Worm (Caenorhabditis elegans) whole organism, early embryonic: Measurements from ENCODE around the gene tos-1.

Source experiments
- B0310.2 ChIP-seq: sonication (generic microtip); optimal IDR thresholded peaks from 2 replicates; lab custom pipeline; 2016; ENCODE audit warnings: mild to moderate bottlenecking, missing genetic modification characterization, missing compliant biosample characterization
- F13C5.2 ChIP-seq: sonication (generic microtip); optimal IDR thresholded peaks from 2 replicates; lab custom pipeline; 2017; ENCODE audit warnings: mild to moderate bottlenecking, missing genetic modification characterization, inconsistent platforms, missing compliant biosample characterization
- aly-1 ChIP-seq: sonication (generic microtip); optimal IDR thresholded peaks from 2 replicates; lab custom pipeline; 2016; ENCODE audit warnings: missing genetic modification characterization, missing compliant biosample characterization
- ama-1 ChIP-seq: fragments of 150-350 bp; optimal IDR thresholded peaks from 2 replicates; lab custom pipeline; 2014
- ceh-13 ChIP-seq: fragments of 200-800 bp; sonication (Bioruptor generic); optimal IDR thresholded peaks from 2 replicates; lab custom pipeline; 2018; ENCODE audit warnings: mild to moderate bottlenecking, missing genetic modification characterization, missing compliant biosample characterization
- ceh-36 ChIP-seq: sonication (generic microtip); optimal IDR thresholded peaks from 2 replicates; lab custom pipeline; 2016; ENCODE audit warnings: missing genetic modification characterization, inconsistent platforms, missing compliant biosample characterization
- ets-7 ChIP-seq: sonication (generic microtip); optimal IDR thresholded peaks from 2 replicates; lab custom pipeline; 2016; ENCODE audit warnings: missing genotype, missing genetic modification characterization, missing compliant biosample characterization
- flt-1 ChIP-seq: fragments of 200-800 bp; sonication (Bioruptor generic); IDR thresholded peaks from 2 replicates; pipeline ENCODE4 v1.3.6; 2022; ENCODE audit warnings: missing genetic modification characterization, missing compliant biosample characterization
- hmbx-1 ChIP-seq: sonication (generic microtip); optimal IDR thresholded peaks from 2 replicates; lab custom pipeline; 2016; ENCODE audit warnings: mild to moderate bottlenecking, missing genetic modification characterization, missing compliant biosample characterization
- hmg-4 ChIP-seq: fragments of 200-800 bp; sonication (Bioruptor generic); optimal IDR thresholded peaks from 2 replicates; lab custom pipeline; 2018; ENCODE audit warnings: mild to moderate bottlenecking, missing genetic modification characterization, missing compliant biosample characterization
- hnd-1 ChIP-seq: sonication (generic microtip); optimal IDR thresholded peaks from 2 replicates; lab custom pipeline; 2016; ENCODE audit warnings: missing genetic modification characterization, missing compliant biosample characterization
- pes-1 ChIP-seq: fragments of 200-800 bp; sonication (Bioruptor generic); IDR thresholded peaks from 2 replicates; pipeline ENCODE4 v1.3.6; 2022; ENCODE audit warnings: missing genetic modification reagents, missing genetic modification characterization, missing compliant biosample characterization
- scrt-1 ChIP-seq: fragments of 200-800 bp; sonication (Bioruptor generic); IDR thresholded peaks from 2 replicates; pipeline ENCODE4 v1.3.6; 2022; ENCODE audit warnings: missing genetic modification characterization, missing compliant biosample characterization
- sea-1 ChIP-seq: fragments of 200-800 bp; sonication (Bioruptor generic); conservative IDR thresholded peaks from 2 replicates; pipeline ENCODE4 v1.3.6; 2022; ENCODE audit warnings: missing genetic modification characterization, missing compliant biosample characterization
- tbx-11 ChIP-seq: fragments of 200-800 bp; sonication (Bioruptor generic); IDR thresholded peaks from 2 replicates; pipeline ENCODE4 v1.3.6; 2022; ENCODE audit warnings: missing genetic modification characterization, missing compliant biosample characterization
- tbx-37 ChIP-seq: fragments of 200-800 bp; sonication (Bioruptor generic); conservative IDR thresholded peaks from 2 replicates; pipeline ENCODE4 v1.3.6; 2022; ENCODE audit warnings: missing genetic modification reagents, missing genetic modification characterization, missing compliant biosample characterization
- tra-4 ChIP-seq: sonication (generic microtip); optimal IDR thresholded peaks from 2 replicates; lab custom pipeline; 2017; ENCODE audit warnings: missing genetic modification characterization, missing compliant biosample characterization

Gene tos-1

DNA sequence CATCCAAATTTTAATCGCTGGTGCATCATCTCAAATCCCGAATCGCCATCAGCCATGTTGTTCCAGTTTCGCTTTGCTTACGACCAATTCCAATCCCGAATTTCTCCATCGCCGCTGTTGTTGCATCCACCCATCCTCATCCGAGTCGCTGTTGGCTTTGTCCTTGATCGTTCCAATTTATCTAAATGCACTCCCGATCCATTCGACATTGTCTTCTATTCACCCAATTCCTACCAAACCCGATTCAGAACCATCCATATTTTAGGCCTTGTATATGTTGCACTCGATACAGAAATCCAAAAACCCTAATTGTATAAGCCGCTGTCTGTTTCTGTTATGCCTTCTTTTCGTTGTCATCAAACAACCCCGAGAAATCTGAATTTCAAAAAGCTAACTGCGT lies 3.7 kb downstream of the tos-1 start:
- no peak for TF ChIP-seq aly-1 (tag; lab: Kevin White, UChicago)
- TF ChIP-seq hmbx-1 (tag; lab: Kevin White, UChicago): no peak

DNA sequence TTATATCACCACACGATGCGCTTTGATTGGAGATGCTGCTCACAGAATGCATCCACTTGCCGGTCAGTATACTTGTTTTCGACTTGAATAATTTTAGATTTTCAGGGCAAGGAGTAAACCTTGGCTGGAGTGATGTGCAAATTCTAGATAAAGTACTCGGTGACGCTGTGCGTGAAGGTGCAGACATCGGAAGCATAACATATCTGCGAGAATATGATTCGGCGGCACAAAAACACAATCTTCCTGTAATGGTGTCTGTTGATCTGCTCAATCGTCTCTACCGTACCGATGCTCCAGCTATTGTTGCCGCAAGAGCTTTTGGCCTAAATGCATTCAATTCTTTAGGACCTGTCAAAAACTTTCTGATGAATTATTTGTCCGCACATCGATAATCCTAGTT lies 5.6 kb downstream of the tos-1 start:
- TF ChIP-seq tbx-37 (GFP tag; lab: Robert Waterston, UW) (no peak), sea-1 (GFP tag; lab: Robert Waterston, UW) (0 out of 2 replicates have a peak, but pooled peaks have one; percentile 12)

DNA sequence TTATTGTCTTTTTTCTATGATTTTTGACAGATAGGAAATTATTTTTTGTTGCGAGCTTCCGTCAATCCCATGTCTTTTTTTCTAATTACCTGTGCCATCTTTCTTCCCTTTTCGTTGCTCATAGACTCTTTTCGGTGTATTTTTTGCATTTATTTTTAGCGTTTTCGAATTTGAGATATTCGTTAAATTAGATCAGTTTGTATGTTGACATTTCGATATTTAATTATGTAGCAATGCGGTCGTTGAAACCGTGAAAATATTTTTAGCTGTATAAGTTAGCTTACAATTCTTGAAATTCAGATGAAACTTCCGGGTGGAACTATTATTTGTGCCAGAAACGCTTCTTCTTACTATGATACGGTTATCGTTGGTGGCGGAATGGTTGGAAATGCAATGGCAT lies 7.5 kb downstream of the tos-1 start, which contains the start of gene coq-6:
coq-6 (plus strand) TSS at position 301 of the 400 bp plus-strand sequence.
- TF ChIP-seq F13C5.2 (tag; lab: Kevin White, UChicago): no peak
- no peak for TF ChIP-seq ceh-36 (tag; lab: Kevin White, UChicago)
- no peak for TF ChIP-seq tbx-11 (GFP tag; lab: Robert Waterston, UW)
- TF ChIP-seq tbx-37 (GFP tag; lab: Robert Waterston, UW): no peak
- no peak for TF ChIP-seq pes-1 (GFP tag; lab: Robert Waterston, UW)
- TF ChIP-seq B0310.2: no peak
- no peak for TF ChIP-seq ceh-13 (GFP tag; lab: Kevin White, UChicago)
- TF ChIP-seq tra-4: no peak
- TF ChIP-seq sea-1 (GFP tag; lab: Robert Waterston, UW): no peak
- no peak for TF ChIP-seq aly-1 (tag; lab: Kevin White, UChicago)

DNA sequence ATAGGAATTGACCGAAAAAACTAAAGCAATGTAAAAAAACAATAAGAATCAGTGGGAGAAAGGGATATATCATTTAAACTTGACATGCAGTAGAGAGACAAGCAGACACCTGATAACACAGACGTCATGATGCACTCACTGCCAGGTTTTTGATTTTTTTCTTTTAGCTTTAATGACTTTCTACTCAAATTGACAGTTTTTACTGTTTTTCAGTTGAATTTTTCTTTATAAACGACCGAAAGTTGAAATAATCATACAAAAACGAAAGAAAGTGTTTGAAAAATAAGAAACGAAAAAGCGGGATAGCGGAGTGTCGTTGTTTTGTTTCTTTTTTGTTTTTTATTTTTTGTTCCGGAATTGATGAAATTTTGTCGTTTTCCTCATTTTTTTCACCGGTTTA lies 9.8 kb downstream of the tos-1 start, which contains the start of gene ucp-4:
ucp-4 (plus strand) TSS at position 83 of the 400 bp plus-strand sequence.
- TF ChIP-seq sea-1 (GFP tag; lab: Robert Waterston, UW): no peak
- TF ChIP-seq F13C5.2 (tag; lab: Kevin White, UChicago): no peak
- no peak for TF ChIP-seq pes-1 (GFP tag; lab: Robert Waterston, UW)
- TF ChIP-seq B0310.2: no peak
- no peak for TF ChIP-seq aly-1 (tag; lab: Kevin White, UChicago)
- no peak for TF ChIP-seq hnd-1 (tag; lab: Kevin White, UChicago)
- TF ChIP-seq flt-1 (GFP tag; lab: Robert Waterston, UW): no peak
- TF ChIP-seq scrt-1 (GFP tag; lab: Robert Waterston, UW): no peak
- TF ChIP-seq tra-4: no peak
- no peak for TF ChIP-seq ceh-13 (GFP tag; lab: Kevin White, UChicago)
- no peak for TF ChIP-seq ceh-36 (tag; lab: Kevin White, UChicago)
- no peak for TF ChIP-seq tbx-37 (GFP tag; lab: Robert Waterston, UW)

DNA sequence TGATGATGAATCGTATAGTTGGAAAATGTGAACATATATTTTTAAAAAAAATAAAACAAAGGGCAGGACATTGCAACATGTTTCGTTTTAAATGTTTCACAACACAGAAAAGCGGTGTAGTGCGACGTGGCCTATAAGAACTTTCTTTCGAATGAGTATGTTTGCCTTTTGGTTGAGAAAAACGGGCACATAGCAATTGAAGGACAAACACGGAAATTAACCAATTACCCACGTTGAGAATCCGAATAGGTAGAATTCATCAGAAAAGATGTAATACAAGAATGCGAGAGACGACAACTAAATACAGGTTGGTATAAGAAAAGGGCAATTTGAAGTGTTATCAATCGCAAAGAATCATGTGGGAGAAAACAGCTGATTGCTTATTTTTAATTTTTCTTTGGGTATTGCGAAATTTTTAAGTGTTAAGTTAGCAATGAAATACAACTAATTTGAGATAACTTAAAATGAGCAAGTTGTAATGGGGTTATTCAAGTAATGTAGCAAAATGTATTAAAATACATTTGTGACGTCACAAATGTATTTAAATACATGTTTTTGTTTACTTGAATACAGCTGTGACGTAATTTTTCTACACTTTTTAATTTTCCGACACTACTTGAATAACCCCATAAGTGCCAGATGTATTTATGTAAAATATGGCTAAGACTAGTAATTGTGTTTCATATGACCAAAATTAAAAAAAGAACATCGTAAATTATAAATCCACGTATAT lies 10.5 kb downstream of the tos-1 start, which contains the start of gene acl-14:
acl-14 (minus strand) TSS at position 316 of the 733 bp plus-strand sequence.
- TF ChIP-seq ama-1 (lab: Kevin White, UChicago) (no peak), flt-1 (GFP tag; lab: Robert Waterston, UW) (no peak), hmg-4 (GFP tag; lab: Kevin White, UChicago) (no peak), scrt-1 (GFP tag; lab: Robert Waterston, UW) (no peak), hmbx-1 (tag; lab: Kevin White, UChicago) (no peak), tbx-37 (GFP tag; lab: Robert Waterston, UW) (no peak), hnd-1 (tag; lab: Kevin White, UChicago) (no peak), ets-7 (tag; lab: Kevin White, UChicago) (no peak), tra-4 (no peak), aly-1 (tag; lab: Kevin White, UChicago) (no peak), B0310.2 (no peak), ceh-13 (GFP tag; lab: Kevin White, UChicago) (no peak), F13C5.2 (tag; lab: Kevin White, UChicago) (no peak), sea-1 (GFP tag; lab: Robert Waterston, UW) (no peak), pes-1 (GFP tag; lab: Robert Waterston, UW) (no peak), tbx-11 (GFP tag; lab: Robert Waterston, UW) (no peak), ceh-36 (tag; lab: Kevin White, UChicago) (no peak)

DNA sequence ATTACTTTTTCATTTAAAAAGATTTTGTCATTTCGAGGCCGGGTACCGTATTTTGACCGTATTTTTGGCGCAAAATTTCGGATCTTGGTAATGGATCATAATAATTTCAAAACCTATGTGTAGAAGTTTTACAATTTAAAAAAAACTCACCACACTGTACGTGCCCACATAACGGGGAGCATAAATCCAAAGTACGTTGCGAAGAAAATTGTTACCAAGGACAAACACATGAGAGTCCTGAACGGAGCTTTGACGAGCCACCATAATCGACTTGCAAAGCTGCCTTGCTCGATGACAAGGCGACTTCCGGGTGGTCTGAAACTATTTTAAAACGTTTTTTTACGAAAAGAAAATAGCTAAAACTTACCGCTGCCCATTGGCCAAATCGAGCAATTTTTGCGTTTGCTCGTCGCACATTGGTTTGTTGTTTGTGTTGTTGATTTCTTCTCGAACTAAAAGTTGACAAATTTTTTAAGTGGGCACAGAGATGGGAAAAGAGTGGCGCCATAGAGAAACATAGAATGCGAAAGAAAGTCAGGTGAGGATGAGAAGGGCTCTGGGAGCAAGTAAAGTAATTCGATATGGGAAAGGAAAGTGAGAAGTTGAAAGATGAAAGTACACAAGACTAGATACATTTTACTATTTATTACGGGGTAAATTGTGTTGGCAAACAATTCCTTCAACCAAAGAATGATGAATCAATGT lies 11.2 kb downstream of the tos-1 start:
- no peak for TF ChIP-seq hmbx-1 (tag; lab: Kevin White, UChicago)
- TF ChIP-seq tbx-37 (GFP tag; lab: Robert Waterston, UW): no peak
- TF ChIP-seq pes-1 (GFP tag; lab: Robert Waterston, UW): no peak

DNA sequence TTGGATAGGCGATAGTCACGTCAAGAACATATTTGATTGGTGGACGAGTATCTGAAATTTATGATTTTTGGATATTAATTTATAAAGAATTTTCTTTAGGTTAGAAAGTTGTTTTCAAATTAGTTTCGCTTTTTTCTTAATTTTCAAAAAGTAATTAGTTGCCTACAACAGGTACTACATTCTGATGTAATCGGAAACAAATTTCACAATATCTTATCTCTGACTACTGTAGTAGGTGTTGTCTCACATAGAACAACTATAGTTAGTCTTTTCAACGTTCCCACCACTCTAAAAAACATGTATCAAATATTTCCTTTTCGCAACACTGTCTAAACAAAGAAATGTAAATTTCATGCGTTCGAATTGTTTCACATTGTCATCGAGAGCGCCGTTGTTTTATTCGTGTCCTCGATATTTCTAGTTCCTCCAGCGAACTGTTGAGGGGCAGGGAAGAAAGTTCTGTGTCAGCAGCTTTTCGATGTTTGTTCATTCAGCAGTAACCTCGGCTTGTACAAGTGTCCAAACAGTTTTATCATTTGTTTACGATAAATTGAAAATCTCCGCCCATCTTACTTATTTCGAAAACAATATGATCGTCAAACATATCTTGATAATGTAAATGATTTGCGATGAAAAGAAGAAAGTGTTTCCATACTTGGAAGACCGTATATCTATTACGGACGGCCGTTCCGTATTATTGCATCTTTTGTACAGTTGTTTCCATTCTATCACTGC lies 14.6 kb downstream of the tos-1 start:
- TF ChIP-seq hnd-1 (tag; lab: Kevin White, UChicago): no peak
- no peak for TF ChIP-seq F13C5.2 (tag; lab: Kevin White, UChicago)
- no peak for TF ChIP-seq ceh-36 (tag; lab: Kevin White, UChicago)
- TF ChIP-seq sea-1 (GFP tag; lab: Robert Waterston, UW): no peak
- no peak for TF ChIP-seq ets-7 (tag; lab: Kevin White, UChicago)
- TF ChIP-seq hmbx-1 (tag; lab: Kevin White, UChicago): no peak
